Worm (Caenorhabditis elegans) whole organism, dauer: ENCODE results near the gene trip-4.

Source experiments
- unc-62 ChIP-seq: sonication (generic microtip); optimal IDR thresholded peaks from 2 replicates; lab custom pipeline; 2017; ENCODE audit warnings: missing biosample characterization, missing genetic modification reagents, missing genetic modification characterization

Gene trip-4

ce11 chrII:15071571-15071970 is 32.4 kb downstream of the trip-4 start, which contains the start of gene Y53F4B.18:
TSS of gene Y53F4B.18 (minus strand) at chrII:15071671.
- no peak for TF ChIP-seq unc-62 (GFP tag; lab: Kevin White, UChicago)

DNA sequence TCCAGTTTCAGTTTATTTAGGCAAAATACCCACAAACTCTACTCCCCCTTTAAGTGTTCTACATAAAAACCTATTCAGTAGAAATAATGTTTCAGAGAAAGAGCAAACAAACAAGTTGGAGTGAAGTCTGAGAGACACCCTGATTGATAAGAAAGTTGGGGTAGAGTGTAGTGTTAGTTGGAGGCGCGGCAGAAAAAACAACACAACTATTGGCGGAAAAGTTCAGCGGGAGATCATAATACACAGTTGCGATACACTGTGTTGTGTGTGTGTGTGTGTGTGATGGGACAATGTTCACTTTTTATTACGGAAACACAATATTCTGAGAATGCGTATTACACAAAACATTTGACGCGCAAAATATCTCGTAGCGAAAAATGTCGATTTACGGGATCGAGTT is 35.6 kb downstream of the trip-4 start:
- no peak for TF ChIP-seq unc-62 (GFP tag; lab: Kevin White, UChicago)

ce11 chrII:15076778-15077435 is 37.7 kb downstream of the trip-4 start, which contains the start of gene Y53F4B.19:
TSS of gene Y53F4B.19 (plus strand) at chrII:15076934.
- TF ChIP-seq unc-62 (GFP tag; lab: Kevin White, UChicago), result no peak

DNA sequence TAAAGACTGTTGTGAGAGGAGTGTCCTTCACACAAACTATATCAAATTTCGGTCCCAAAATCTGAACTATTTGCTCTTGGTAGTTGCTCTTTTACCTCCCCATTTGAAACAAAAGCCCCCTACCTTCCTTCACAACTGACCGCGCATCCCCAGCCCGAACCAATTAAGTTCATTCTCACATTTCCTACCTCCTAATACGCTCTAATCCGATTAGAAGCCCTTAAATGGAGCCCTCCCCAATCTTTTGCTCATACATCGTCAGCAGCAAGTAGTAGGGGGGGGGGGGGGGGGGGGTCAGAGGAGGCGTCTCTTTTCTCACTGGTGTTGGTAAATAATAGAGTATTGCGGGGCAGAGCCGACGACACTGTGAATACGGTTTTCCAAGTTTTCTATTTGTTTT is 41.3 kb downstream of the trip-4 start:
- TF ChIP-seq unc-62 (GFP tag; lab: Kevin White, UChicago), result no peak

- no peak for TF ChIP-seq unc-62 (GFP tag; lab: Kevin White, UChicago)
Observed at ce11 chrII:15084170-15084569, 45.0 kb downstream of the trip-4 start, which contains the start of gene Y53F4B.20. TSS of gene Y53F4B.20 (plus strand) at chrII:15084470.

DNA sequence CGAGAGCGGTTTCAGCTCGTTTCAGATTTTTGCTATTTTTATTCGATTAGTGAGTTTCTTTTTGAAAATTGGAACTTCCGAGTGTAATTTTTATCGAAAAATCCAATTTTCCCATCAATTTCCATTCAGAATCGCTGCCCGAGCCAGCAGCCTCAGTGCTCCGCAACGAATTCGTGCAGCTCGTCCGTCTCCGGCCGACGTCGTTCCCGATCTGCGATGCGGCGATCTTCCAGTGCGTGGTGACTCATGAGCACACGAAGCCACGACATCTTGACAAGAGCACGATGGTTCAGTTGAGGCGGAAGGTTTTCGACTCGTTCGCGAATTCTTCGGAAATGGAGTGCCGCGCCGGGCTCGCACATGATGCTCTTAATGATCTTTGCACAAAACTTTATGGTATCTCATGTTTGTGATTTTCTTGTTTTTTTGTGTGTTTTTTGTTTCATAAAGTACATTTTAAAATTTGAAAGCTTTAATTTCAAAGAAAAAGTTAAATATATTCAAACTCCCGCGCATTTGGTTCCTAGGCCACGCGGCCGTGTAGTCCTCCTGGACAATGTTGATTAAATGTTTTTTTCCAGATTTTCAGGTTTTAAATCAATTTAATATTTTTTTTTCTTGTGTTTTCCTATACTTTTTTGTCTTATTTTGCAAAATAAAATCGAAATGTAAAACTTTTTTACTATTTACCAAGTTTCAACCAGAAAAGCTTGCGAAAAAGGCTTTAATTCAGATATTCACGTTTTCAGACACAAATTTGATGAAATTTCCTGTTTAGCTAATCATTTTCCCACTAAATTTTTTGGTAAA is 50.1 kb downstream of the trip-4 start:
- TF ChIP-seq unc-62 (GFP tag; lab: Kevin White, UChicago), result no peak

DNA sequence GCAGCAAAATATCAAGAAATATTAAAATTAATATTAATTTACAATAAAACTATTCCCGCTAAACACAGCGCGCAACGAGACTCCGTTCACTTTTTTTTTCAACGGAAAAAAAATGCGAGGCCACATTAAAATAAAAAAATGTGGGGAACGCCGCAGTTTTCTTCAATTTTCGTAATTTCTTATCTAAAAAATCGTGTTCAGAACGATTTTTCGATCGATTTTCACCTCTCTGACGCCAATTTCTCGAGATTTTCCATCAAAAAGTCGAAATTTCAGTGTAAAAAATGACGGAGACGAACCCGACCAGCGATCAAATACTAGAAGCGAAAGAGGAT is 50.7 kb downstream of the trip-4 start, which contains the start of gene Y53F4B.21:
Gene Y53F4B.21, plus strand, starts transcription at position 285 of the 335 bp plus-strand sequence.
- TF ChIP-seq unc-62 (GFP tag; lab: Kevin White, UChicago), result no peak
